Fruit fly (Drosophila melanogaster): ENCODE data around the gene Mdh1.
A peak's percentile ranks its signal among the peaks of the same experiment; 100 is the strongest.

Gene Mdh1

dm6 chr2L:10396877-10397587 lies 900 bp upstream of the Mdh1 start:
- TF ChIP-seq tj (GFP tag; optimal IDR thresholded peaks at IDR 0.05) (peak; percentile 84), cic (GFP tag; optimal IDR thresholded peaks at IDR 0.05) (peak; percentile 59), kay (GFP tag; ENCODE audit: borderline replicate concordance) (peak; percentile 99), Mnt (GFP tag; optimal IDR thresholded peaks at IDR 0.05) (peak; percentile 65), cnc (optimal IDR thresholded peaks at IDR 0.05) (no peak)

- no peak for TF ChIP-seq ovo (GFP tag; optimal IDR thresholded peaks at IDR 0.05)
- TF ChIP-seq Mnt (GFP tag; optimal IDR thresholded peaks at IDR 0.05): no peak
- TF ChIP-seq CG5204 (GFP tag; optimal IDR thresholded peaks at IDR 0.05): no peak
- no peak for TF ChIP-seq CG11617 (GFP tag; optimal IDR thresholded peaks at IDR 0.05)
- no peak for TF ChIP-seq cic (GFP tag; optimal IDR thresholded peaks at IDR 0.05)
- TF ChIP-seq toe (GFP tag; optimal IDR thresholded peaks at IDR 0.05): no peak
- TF ChIP-seq CG14711 (tag; optimal IDR thresholded peaks at IDR 0.05): no peak
- no peak for TF ChIP-seq cnc (optimal IDR thresholded peaks at IDR 0.05)
- TF ChIP-seq CG7045 (GFP tag; optimal IDR thresholded peaks at IDR 0.05): no peak
- TF ChIP-seq pad (GFP tag; optimal IDR thresholded peaks at IDR 0.05): no peak
- TF ChIP-seq CG12768 (GFP tag; optimal IDR thresholded peaks at IDR 0.05): no peak
- no peak for TF ChIP-seq CG7101 (tag; optimal IDR thresholded peaks at IDR 0.05)
- TF ChIP-seq bab1 (GFP tag; optimal IDR thresholded peaks at IDR 0.05): no peak
- no peak for TF ChIP-seq Clk (GFP tag; optimal IDR thresholded peaks at IDR 0.05)
- TF ChIP-seq kay (GFP tag; ENCODE audit: borderline replicate concordance): no peak
Measured at dm6 chr2L:10396488-10396824, 324 bp upstream of the Mdh1 start, which contains the start of gene Cnot4. Cnot4 (plus strand) TSS chr2L:10396716.

DNA sequence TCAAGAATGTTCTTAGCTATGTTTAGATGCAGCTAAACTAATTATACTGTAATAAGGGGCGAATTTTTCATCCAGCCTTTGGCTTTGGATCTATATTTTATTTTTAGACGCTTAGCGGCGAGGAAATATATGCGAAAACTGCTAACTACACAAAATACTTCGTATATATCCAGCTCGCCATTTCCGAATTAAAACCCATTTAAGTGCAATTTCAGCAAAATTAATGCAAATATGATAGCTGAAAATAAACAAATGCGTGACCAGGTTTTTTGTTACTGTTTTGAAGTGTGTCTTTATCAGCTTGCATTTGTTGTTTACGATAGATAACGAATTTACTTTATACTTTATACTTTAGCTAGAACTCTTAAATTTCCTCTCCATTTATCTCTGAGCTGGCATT lies 1.1 kb downstream of the Mdh1 start:
- TF ChIP-seq cic (GFP tag; optimal IDR thresholded peaks at IDR 0.05) (no peak), tj (GFP tag; optimal IDR thresholded peaks at IDR 0.05) (peak; percentile 96)

- TF ChIP-seq bab1 (GFP tag; optimal IDR thresholded peaks at IDR 0.05) (no peak), Mnt (GFP tag; optimal IDR thresholded peaks at IDR 0.05) (no peak), Clk (GFP tag; optimal IDR thresholded peaks at IDR 0.05) (no peak), Hr96 (GFP tag; optimal IDR thresholded peaks at IDR 0.05) (no peak), toe (GFP tag; optimal IDR thresholded peaks at IDR 0.05) (no peak), kay (GFP tag; ENCODE audit: borderline replicate concordance) (no peak), CG12768 (GFP tag; optimal IDR thresholded peaks at IDR 0.05) (no peak), pad (GFP tag; optimal IDR thresholded peaks at IDR 0.05) (no peak), cnc (optimal IDR thresholded peaks at IDR 0.05) (no peak), CG11617 (GFP tag; optimal IDR thresholded peaks at IDR 0.05) (no peak), CG14711 (tag; optimal IDR thresholded peaks at IDR 0.05) (no peak), CG33017 (tag; optimal IDR thresholded peaks at IDR 0.05) (no peak), cic (GFP tag; optimal IDR thresholded peaks at IDR 0.05) (no peak), CG5204 (GFP tag; optimal IDR thresholded peaks at IDR 0.05) (no peak), CG7045 (GFP tag; optimal IDR thresholded peaks at IDR 0.05) (no peak), Crg-1 (GFP tag; optimal IDR thresholded peaks at IDR 0.05) (no peak), CG7101 (tag; optimal IDR thresholded peaks at IDR 0.05) (no peak), CG1620 (GFP tag; optimal IDR thresholded peaks at IDR 0.05) (no peak), ovo (GFP tag; optimal IDR thresholded peaks at IDR 0.05) (no peak)
Measured at dm6 chr2L:10393467-10393866, 2.7 kb downstream of the Mdh1 start.

DNA sequence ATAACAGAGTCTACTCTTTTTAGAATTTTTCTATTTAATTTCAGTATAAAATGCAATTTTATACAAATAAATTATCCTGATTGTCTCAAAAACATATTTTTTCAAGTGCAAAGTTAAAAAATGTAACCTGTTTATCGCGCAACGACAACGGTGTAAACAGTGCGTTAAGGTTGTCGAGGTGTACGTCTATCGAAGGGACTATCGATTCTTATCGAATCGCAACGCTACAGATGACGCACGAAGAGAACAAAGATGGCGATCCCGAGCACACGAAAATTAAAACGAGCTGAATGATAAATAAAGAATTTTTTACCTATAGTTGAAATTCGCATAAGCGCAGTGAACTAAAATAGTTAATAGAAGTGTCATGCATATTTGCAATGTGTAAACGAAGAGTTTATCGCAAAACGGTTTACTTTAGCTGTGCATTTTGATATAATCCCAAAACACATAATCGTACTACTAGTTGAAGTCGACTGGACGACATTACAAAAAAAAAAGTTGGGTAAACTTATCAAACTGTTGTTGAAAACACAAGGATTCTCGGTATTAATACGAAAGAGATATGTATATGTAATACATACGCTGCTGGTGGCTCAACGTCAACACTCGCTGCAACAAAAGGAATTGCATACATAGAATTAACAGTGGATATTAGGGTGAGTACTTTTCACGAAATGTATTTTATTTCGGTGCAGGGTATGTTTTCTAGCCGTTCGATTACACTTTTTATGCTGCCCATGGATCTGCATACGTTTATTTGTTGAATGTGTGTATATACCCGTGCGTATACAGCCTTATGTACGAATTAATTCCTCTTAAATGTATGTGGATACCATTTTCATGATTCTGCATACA lies 8.0 kb downstream of the Mdh1 start, which contains the start of gene da:
Gene da (plus strand): TSS at position 237 of the 858 bp plus-strand sequence.
- peak; percentile 99 for TF ChIP-seq kay (GFP tag; ENCODE audit: borderline replicate concordance)
- peak; percentile 33 for TF ChIP-seq Crg-1 (GFP tag; optimal IDR thresholded peaks at IDR 0.05)
- TF ChIP-seq bab1 (GFP tag; optimal IDR thresholded peaks at IDR 0.05): peak; percentile 21
- peak; percentile 52 for TF ChIP-seq CG12768 (GFP tag; optimal IDR thresholded peaks at IDR 0.05)
- TF ChIP-seq cnc (optimal IDR thresholded peaks at IDR 0.05): no peak
- TF ChIP-seq Clk (GFP tag; optimal IDR thresholded peaks at IDR 0.05): no peak
- TF ChIP-seq CG11617 (GFP tag; optimal IDR thresholded peaks at IDR 0.05): peak; percentile 74
- no peak for TF ChIP-seq ovo (GFP tag; optimal IDR thresholded peaks at IDR 0.05)
- no peak for TF ChIP-seq CG5204 (GFP tag; optimal IDR thresholded peaks at IDR 0.05)
- TF ChIP-seq CG14711 (tag; optimal IDR thresholded peaks at IDR 0.05): peak; percentile 63
- TF ChIP-seq Mnt (GFP tag; optimal IDR thresholded peaks at IDR 0.05): peak; percentile 69
- peak; percentile 45 for TF ChIP-seq cic (GFP tag; optimal IDR thresholded peaks at IDR 0.05)
- TF ChIP-seq CG1620 (GFP tag; optimal IDR thresholded peaks at IDR 0.05): peak; percentile 70
- TF ChIP-seq pad (GFP tag; optimal IDR thresholded peaks at IDR 0.05): peak; percentile 28
- no peak for TF ChIP-seq Hr96 (GFP tag; optimal IDR thresholded peaks at IDR 0.05)
- peak; percentile 62 for TF ChIP-seq CG7101 (tag; optimal IDR thresholded peaks at IDR 0.05)
- TF ChIP-seq tj (GFP tag; optimal IDR thresholded peaks at IDR 0.05): peak; percentile 30
- TF ChIP-seq toe (GFP tag; optimal IDR thresholded peaks at IDR 0.05): no peak
- peak; percentile 49 for TF ChIP-seq CG33017 (tag; optimal IDR thresholded peaks at IDR 0.05)
- TF ChIP-seq CG7045 (GFP tag; optimal IDR thresholded peaks at IDR 0.05): peak; percentile 53

- TF ChIP-seq CG11617 (GFP tag; optimal IDR thresholded peaks at IDR 0.05) (no peak), cnc (optimal IDR thresholded peaks at IDR 0.05) (no peak), CG7045 (GFP tag; optimal IDR thresholded peaks at IDR 0.05) (no peak), CG7101 (tag; optimal IDR thresholded peaks at IDR 0.05) (no peak), CG33017 (tag; optimal IDR thresholded peaks at IDR 0.05) (no peak), pad (GFP tag; optimal IDR thresholded peaks at IDR 0.05) (no peak), cic (GFP tag; optimal IDR thresholded peaks at IDR 0.05) (no peak), tj (GFP tag; optimal IDR thresholded peaks at IDR 0.05) (no peak), kay (GFP tag; ENCODE audit: borderline replicate concordance) (no peak), Hr96 (GFP tag; optimal IDR thresholded peaks at IDR 0.05) (no peak), ovo (GFP tag; optimal IDR thresholded peaks at IDR 0.05) (no peak), CG14711 (tag; optimal IDR thresholded peaks at IDR 0.05) (no peak), bab1 (GFP tag; optimal IDR thresholded peaks at IDR 0.05) (no peak), Crg-1 (GFP tag; optimal IDR thresholded peaks at IDR 0.05) (no peak)
Measured at dm6 chr2L:10386824-10387223, 9.3 kb downstream of the Mdh1 start.
